Worm (Caenorhabditis elegans): ENCODE results near the gene ubc-23.

Gene ubc-23

ce11 chrX:8810908-8811307 is 33.2 kb upstream of the ubc-23 start, which contains the start of gene R04E5.9 (continued):
- TF ChIP-seq ceh-30 (tag; optimal IDR thresholded peaks at IDR 0.05), result no peak
- TF ChIP-seq pqm-1 (tag; optimal IDR thresholded peaks at IDR 0.05), result peak; percentile 47
- TF ChIP-seq pha-4 (tag; optimal IDR thresholded peaks at IDR 0.05), result no peak
- TF ChIP-seq ahr-1 (tag; optimal IDR thresholded peaks at IDR 0.05), result no peak
- peak; percentile 86 for TF ChIP-seq ceh-31 (tag; optimal IDR thresholded peaks at IDR 0.05)
- TF ChIP-seq hlh-15 (tag; optimal IDR thresholded peaks at IDR 0.05), result no peak
- peak; percentile 42 for TF ChIP-seq ets-4 (tag; optimal IDR thresholded peaks at IDR 0.05)
- peak; percentile 29 for TF ChIP-seq ceh-19 (GFP tag; optimal IDR thresholded peaks at IDR 0.05)
- TF ChIP-seq nfya-1 (tag; optimal IDR thresholded peaks at IDR 0.05), result peak; percentile 76
- TF ChIP-seq pros-1 (tag; optimal IDR thresholded peaks at IDR 0.05), result peak; percentile 75
- no peak for TF ChIP-seq Y22D7AL.16 (tag; optimal IDR thresholded peaks at IDR 0.05)
- no peak for TF ChIP-seq ceh-22 (tag; optimal IDR thresholded peaks at IDR 0.05)
- no peak for TF ChIP-seq nhr-11 (tag; optimal IDR thresholded peaks at IDR 0.05)
- no peak for TF ChIP-seq pax-1 (tag; optimal IDR thresholded peaks at IDR 0.05)
- peak; percentile 23 for TF ChIP-seq ztf-16 (tag; optimal IDR thresholded peaks at IDR 0.05)
- no peak for TF ChIP-seq zip-5 (tag; optimal IDR thresholded peaks at IDR 0.05)

ce11 chrX:8811916-8812315 is 32.2 kb upstream of the ubc-23 start, which contains the start of gene cnnm-2:
TSS of gene cnnm-2 (plus strand) at chrX:8812105.
- TF ChIP-seq C08G9.2 (tag; optimal IDR thresholded peaks at IDR 0.05), result no peak
- peak; percentile 86 for TF ChIP-seq elt-2 (tag; optimal IDR thresholded peaks at IDR 0.05)

- peak; percentile 48 for TF ChIP-seq ceh-6 (GFP tag; optimal IDR thresholded peaks at IDR 0.05)
- TF ChIP-seq elt-2 (tag; optimal IDR thresholded peaks at IDR 0.05), result peak; percentile 66
- no peak for TF ChIP-seq hlh-15 (tag; optimal IDR thresholded peaks at IDR 0.05)
- peak; percentile 3 for TF ChIP-seq fkh-6 (tag; optimal IDR thresholded peaks at IDR 0.05)
- peak; percentile 27 for TF ChIP-seq ceh-34 (tag; optimal IDR thresholded peaks at IDR 0.05)
- TF ChIP-seq ceh-30 (tag; optimal IDR thresholded peaks at IDR 0.05), result no peak
- peak; percentile 11 for TF ChIP-seq C38D4.7 (GFP tag; optimal IDR thresholded peaks at IDR 0.05)
- peak; percentile 29 for TF ChIP-seq ref-2 (tag; optimal IDR thresholded peaks at IDR 0.05)
- TF ChIP-seq eyg-1 (tag; optimal IDR thresholded peaks at IDR 0.05), result no peak
- no peak for TF ChIP-seq pqm-1 (tag; optimal IDR thresholded peaks at IDR 0.05)
- TF ChIP-seq lim-6 (tag; optimal IDR thresholded peaks at IDR 0.05), result no peak
- no peak for TF ChIP-seq K09A11.1 (tag; optimal IDR thresholded peaks at IDR 0.05; ENCODE audit: insufficient read depth)
- TF ChIP-seq che-1 (tag; optimal IDR thresholded peaks at IDR 0.05), result peak; percentile 54
- TF ChIP-seq syd-9 (tag; optimal IDR thresholded peaks at IDR 0.05), result no peak
- no peak for TF ChIP-seq pha-2 (tag; optimal IDR thresholded peaks at IDR 0.05)
- peak; percentile 33 for TF ChIP-seq gmeb-2 (tag; optimal IDR thresholded peaks at IDR 0.05)
- TF ChIP-seq sox-4 (tag; optimal IDR thresholded peaks at IDR 0.05), result peak; percentile 26
- no peak for TF ChIP-seq hlh-8 (tag; optimal IDR thresholded peaks at IDR 0.05)
- no peak for TF ChIP-seq nfya-1 (tag; optimal IDR thresholded peaks at IDR 0.05)
- TF ChIP-seq rnt-1 (tag; optimal IDR thresholded peaks at IDR 0.05), result no peak
Measured at ce11 chrX:8817929-8818328, 26.2 kb upstream of the ubc-23 start.

- TF ChIP-seq sdc-2 (tag; optimal IDR thresholded peaks at IDR 0.05) (no peak), mec-3 (tag; optimal IDR thresholded peaks at IDR 0.05; ENCODE audit: borderline replicate concordance) (no peak), nfya-1 (tag; optimal IDR thresholded peaks at IDR 0.05) (no peak), K02D7.2 (tag; optimal IDR thresholded peaks at IDR 0.05) (no peak), npax-4 (tag; optimal IDR thresholded peaks at IDR 0.05) (no peak), nhr-232 (tag; optimal IDR thresholded peaks at IDR 0.05) (no peak), odd-2 (tag; optimal IDR thresholded peaks at IDR 0.05) (no peak), unc-42 (tag; optimal IDR thresholded peaks at IDR 0.05) (no peak), ceh-6 (GFP tag; optimal IDR thresholded peaks at IDR 0.05) (no peak), hlh-8 (tag; optimal IDR thresholded peaks at IDR 0.05) (no peak), pat-9 (tag; optimal IDR thresholded peaks at IDR 0.05) (no peak), pha-4 (tag; optimal IDR thresholded peaks at IDR 0.05) (no peak), ceh-24 (tag; optimal IDR thresholded peaks at IDR 0.05) (no peak), ttx-3 (tag; optimal IDR thresholded peaks at IDR 0.05) (no peak), ceh-45 (GFP tag; IDR thresholded peaks at IDR 0.05) (no peak), gmeb-2 (tag; optimal IDR thresholded peaks at IDR 0.05) (no peak), nhr-11 (tag; optimal IDR thresholded peaks at IDR 0.05) (no peak), eyg-1 (tag; optimal IDR thresholded peaks at IDR 0.05) (no peak)
Measured at ce11 chrX:8819815-8820415, 24.2 kb upstream of the ubc-23 start.

Measured in whole organism, late embryonic.